Fruit fly (Drosophila melanogaster) whole organism, embryonic: ENCODE data around the gene Sf3b6.
A peak's percentile ranks its signal among the peaks of the same experiment; 100 is the strongest.

ENCODE experiments used
- Adf1 ChIP-seq: fragments of 200-800 bp; sonication (Bioruptor generic); IDR thresholded peaks from 2 replicates; pipeline ENCODE4 v1.3.6; 2022; ENCODE audit warnings: missing biosample characterization, missing genetic modification characterization
- Atf3 ChIP-seq: fragments of 200-800 bp; sonication (Bioruptor generic); optimal IDR thresholded peaks from 3 replicates; lab custom pipeline; 2016; ENCODE audit warnings: missing biosample characterization, missing genetic modification characterization
- CG11560 ChIP-seq: fragments of 200-800 bp; sonication (Bioruptor generic); IDR thresholded peaks from 3 replicates; pipeline ENCODE4 v1.3.6; 2022; ENCODE audit warnings: missing biosample characterization, missing genetic modification characterization
- CG13775 ChIP-seq: fragments of 200-800 bp; sonication (Bioruptor generic); optimal IDR thresholded peaks from 3 replicates; lab custom pipeline; 2017; ENCODE audit warnings: missing biosample characterization, mild to moderate bottlenecking, missing genetic modification characterization
- CG14050 ChIP-seq: fragments of 200-800 bp; sonication (Bioruptor generic); IDR thresholded peaks from 3 replicates; pipeline ENCODE4 v1.3.6; 2022; ENCODE audit warnings: missing biosample characterization, missing genetic modification characterization
- CG14860 ChIP-seq: fragments of 200-800 bp; sonication (Bioruptor generic); IDR thresholded peaks from 3 replicates; pipeline ENCODE4 v1.3.6; 2022; ENCODE audit warnings: missing biosample characterization, missing genetic modification characterization; ENCODE audit not compliant: partially characterized antibody
- CG1602 ChIP-seq: fragments of 200-800 bp; sonication (Bioruptor generic); optimal IDR thresholded peaks from 3 replicates; lab custom pipeline; 2016; ENCODE audit warnings: missing biosample characterization, missing genetic modification characterization
- CG16779 ChIP-seq: fragments of 200-800 bp; sonication (Bioruptor generic); IDR thresholded peaks from 2 replicates; pipeline ENCODE4 v1.3.6; 2022; ENCODE audit warnings: missing biosample characterization, missing genetic modification characterization
- CG16815 ChIP-seq: fragments of 200-800 bp; sonication (Bioruptor generic); optimal IDR thresholded peaks from 3 replicates; lab custom pipeline; 2017; ENCODE audit warnings: missing biosample characterization, mild to moderate bottlenecking, missing genetic modification characterization
- CG16863 ChIP-seq: fragments of 200-800 bp; sonication (Bioruptor generic); optimal IDR thresholded peaks from 3 replicates; lab custom pipeline; 2016; ENCODE audit warnings: missing biosample characterization, missing genetic modification characterization
- CG17361 ChIP-seq: fragments of 200-800 bp; sonication (Bioruptor generic); IDR thresholded peaks from 3 replicates; pipeline ENCODE4 v1.3.6; 2022; ENCODE audit warnings: missing biosample characterization, missing genetic modification characterization
- CG18619 ChIP-seq: fragments of 200-800 bp; sonication (Bioruptor generic); optimal IDR thresholded peaks from 3 replicates; lab custom pipeline; 2017; ENCODE audit warnings: missing biosample characterization, mild to moderate bottlenecking, missing genetic modification characterization
- CG2129 ChIP-seq: fragments of 200-800 bp; sonication (Bioruptor generic); IDR thresholded peaks from 2 replicates; pipeline ENCODE4 v1.3.6; 2022; ENCODE audit warnings: missing biosample characterization, missing genetic modification characterization; ENCODE audit not compliant: partially characterized antibody
- CG32767 ChIP-seq: fragments of 200-800 bp; sonication (Bioruptor generic); IDR thresholded peaks from 2 replicates; pipeline ENCODE4 v1.3.6; 2022; ENCODE audit warnings: missing biosample characterization, missing genetic modification characterization
- CG34224 ChIP-seq: fragments of 200-800 bp; sonication (Bioruptor generic); IDR thresholded peaks from 3 replicates; pipeline ENCODE4 v1.3.6; 2022; ENCODE audit warnings: missing biosample characterization, missing genetic modification characterization; ENCODE audit not compliant: partially characterized antibody
- CG5180 ChIP-seq: fragments of 200-800 bp; sonication (Bioruptor generic); optimal IDR thresholded peaks from 3 replicates; lab custom pipeline; 2017; ENCODE audit warnings: missing biosample characterization, missing genetic modification characterization, mild to moderate bottlenecking, moderate library complexity, missing genetic modification reagents
- CG7556 ChIP-seq: fragments of 200-800 bp; sonication (Bioruptor generic); optimal IDR thresholded peaks from 2 replicates; lab custom pipeline; 2017; ENCODE audit warnings: missing biosample characterization, mild to moderate bottlenecking, missing genetic modification characterization
- CG8924 ChIP-seq: fragments of 200-800 bp; optimal IDR thresholded peaks from 3 replicates; lab custom pipeline; 2019; ENCODE audit warnings: missing biosample characterization, mild to moderate bottlenecking, missing genetic modification characterization, moderate library complexity
- CG9437 ChIP-seq: fragments of 200-800 bp; sonication (Bioruptor generic); optimal IDR thresholded peaks from 2 replicates; lab custom pipeline; 2018; ENCODE audit warnings: missing biosample characterization, mild to moderate bottlenecking, missing genetic modification characterization
- CG9876 ChIP-seq: fragments of 200-800 bp; sonication (Bioruptor generic); optimal IDR thresholded peaks from 2 replicates; lab custom pipeline; 2016; ENCODE audit warnings: missing biosample characterization, missing genetic modification characterization
- Chrac-16 ChIP-seq: fragments of 200-800 bp; sonication (Bioruptor generic); optimal IDR thresholded peaks from 3 replicates; lab custom pipeline; 2016; ENCODE audit warnings: missing biosample characterization, missing genetic modification characterization
- D19B ChIP-seq: fragments of 200-800 bp; sonication (Bioruptor generic); optimal IDR thresholded peaks from 2 replicates; lab custom pipeline; 2017; ENCODE audit warnings: missing biosample characterization, mild to moderate bottlenecking, missing genetic modification characterization
- HHEX ChIP-seq: fragments of 200-800 bp; sonication (Bioruptor generic); optimal IDR thresholded peaks from 3 replicates; lab custom pipeline; 2017; ENCODE audit warnings: missing biosample characterization, mild to moderate bottlenecking, missing genetic modification characterization, missing genetic modification reagents
- HLH4C ChIP-seq: fragments of 200-800 bp; sonication (Bioruptor generic); IDR thresholded peaks from 3 replicates; pipeline ENCODE4 v1.3.6; 2022; ENCODE audit warnings: missing biosample characterization, missing genetic modification characterization; ENCODE audit not compliant: partially characterized antibody
- Meics ChIP-seq: fragments of 200-800 bp; sonication (Bioruptor generic); optimal IDR thresholded peaks from 2 replicates; lab custom pipeline; 2017; ENCODE audit warnings: missing biosample characterization, mild to moderate bottlenecking, missing genetic modification characterization
- Scr ChIP-seq: fragments of 200-800 bp; sonication (Bioruptor generic); IDR thresholded peaks from 2 replicates; pipeline ENCODE4 v1.3.6; 2022; ENCODE audit warnings: missing biosample characterization, missing genetic modification characterization; ENCODE audit not compliant: partially characterized antibody
- Six4 ChIP-seq: fragments of 200-800 bp; sonication (Bioruptor generic); optimal IDR thresholded peaks from 2 replicates; lab custom pipeline; 2016; ENCODE audit warnings: missing biosample characterization, missing genetic modification characterization
- Sox102F ChIP-seq: fragments of 200-800 bp; sonication (Bioruptor generic); optimal IDR thresholded peaks from 2 replicates; lab custom pipeline; 2018; ENCODE audit warnings: missing biosample characterization, mild to moderate bottlenecking, missing genetic modification characterization, moderate library complexity
- Ssrp ChIP-seq: fragments of 200-800 bp; sonication (Bioruptor generic); optimal IDR thresholded peaks from 2 replicates; lab custom pipeline; 2018; ENCODE audit warnings: missing biosample characterization, mild to moderate bottlenecking, missing genetic modification characterization, moderate library complexity
- Usf ChIP-seq: fragments of 200-800 bp; sonication (Bioruptor generic); optimal IDR thresholded peaks from 2 replicates; lab custom pipeline; 2017; ENCODE audit warnings: missing genotype, missing biosample characterization, missing genetic modification characterization
- aop ChIP-seq: fragments of 200-800 bp; sonication (Bioruptor generic); IDR thresholded peaks from 2 replicates; pipeline ENCODE4 v1.3.6; 2022; ENCODE audit warnings: missing biosample characterization, missing genetic modification characterization
- az2 ChIP-seq: fragments of 200-800 bp; sonication (Bioruptor generic); optimal IDR thresholded peaks from 3 replicates; lab custom pipeline; 2016; ENCODE audit warnings: missing biosample characterization, missing genetic modification characterization
- fd96Cb ChIP-seq: fragments of 200-800 bp; sonication (Bioruptor generic); optimal IDR thresholded peaks from 2 replicates; lab custom pipeline; 2018; ENCODE audit warnings: missing biosample characterization, mild to moderate bottlenecking, missing genetic modification characterization, moderate library complexity
- ken ChIP-seq: fragments of 200-800 bp; sonication (Bioruptor generic); IDR thresholded peaks from 3 replicates; pipeline ENCODE4 v1.3.6; 2022; ENCODE audit warnings: missing biosample characterization, missing genetic modification characterization
- lola ChIP-seq, 3 experiments: fragments of >200 bp in 2 of 3; fragments of 200-800 bp in 1 of 3; sonication (Bioruptor generic) in 1 of 3; optimal IDR thresholded peaks; 2 replicates each; lab custom pipeline; 2017 to 2019; ENCODE audit warnings: missing biosample characterization in 3 of 3, missing genetic modification characterization in 3 of 3, mild to moderate bottlenecking in 1 of 3, moderate library complexity in 1 of 3
- maf-S ChIP-seq: fragments of 200-800 bp; sonication (Bioruptor generic); optimal IDR thresholded peaks from 2 replicates; lab custom pipeline; 2016; ENCODE audit warnings: missing biosample characterization, missing genetic modification characterization
- mirr ChIP-seq: fragments of 200-800 bp; sonication (Bioruptor generic); optimal IDR thresholded peaks from 3 replicates; lab custom pipeline; 2018; ENCODE audit warnings: missing biosample characterization, mild to moderate bottlenecking, missing genetic modification characterization
- nerfin-1 ChIP-seq: fragments of 200-800 bp; sonication (Bioruptor generic); optimal IDR thresholded peaks from 3 replicates; lab custom pipeline; 2019; ENCODE audit warnings: missing biosample characterization, mild to moderate bottlenecking, missing genetic modification characterization, moderate library complexity
- nom ChIP-seq: fragments of 200-800 bp; sonication (Bioruptor generic); optimal IDR thresholded peaks from 2 replicates; lab custom pipeline; 2017; ENCODE audit warnings: missing biosample characterization, missing genetic modification characterization, mild to moderate bottlenecking, moderate library complexity, missing genetic modification reagents
- salm ChIP-seq: fragments of 200-800 bp; sonication (Bioruptor generic); optimal IDR thresholded peaks from 2 replicates; lab custom pipeline; 2018; ENCODE audit warnings: missing biosample characterization, mild to moderate bottlenecking, missing genetic modification characterization
- seq ChIP-seq: fragments of 200-800 bp; sonication (Bioruptor generic); IDR thresholded peaks from 2 replicates; pipeline ENCODE4 v1.3.6; 2022; ENCODE audit warnings: missing biosample characterization, missing genetic modification characterization
- sim ChIP-seq: fragments of 200-800 bp; sonication (Bioruptor generic); IDR thresholded peaks from 2 replicates; pipeline ENCODE4 v1.3.6; 2022; ENCODE audit warnings: missing biosample characterization, missing genetic modification characterization
- sima ChIP-seq: fragments of 200-800 bp; sonication (Bioruptor generic); optimal IDR thresholded peaks from 2 replicates; lab custom pipeline; 2016; ENCODE audit warnings: missing biosample characterization, missing genetic modification characterization
- sqz ChIP-seq: fragments of 200-800 bp; sonication (Bioruptor generic); optimal IDR thresholded peaks from 3 replicates; lab custom pipeline; 2018; ENCODE audit warnings: missing biosample characterization, mild to moderate bottlenecking, missing genetic modification characterization
- stc ChIP-seq: fragments of 200-800 bp; sonication (Bioruptor generic); IDR thresholded peaks from 2 replicates; pipeline ENCODE4 v1.3.6; 2022; ENCODE audit warnings: missing biosample characterization, missing genetic modification characterization
- sug ChIP-seq: fragments of 200-800 bp; optimal IDR thresholded peaks from 2 replicates; lab custom pipeline; 2019; ENCODE audit warnings: missing biosample characterization, mild to moderate bottlenecking, missing genetic modification characterization, moderate library complexity
- unc-4 ChIP-seq: fragments of 200-800 bp; sonication (Bioruptor generic); IDR thresholded peaks from 2 replicates; pipeline ENCODE4 v1.3.6; 2022; ENCODE audit warnings: missing biosample characterization, missing genetic modification characterization; ENCODE audit not compliant: partially characterized antibody
- wdn ChIP-seq: fragments of 200-800 bp; sonication (Bioruptor generic); IDR thresholded peaks from 2 replicates; pipeline ENCODE4 v1.3.6; 2022; ENCODE audit warnings: missing biosample characterization, missing genetic modification characterization
- zfh2 ChIP-seq: fragments of 200-800 bp; sonication (Bioruptor generic); optimal IDR thresholded peaks from 2 replicates; lab custom pipeline; 2016; ENCODE audit warnings: missing biosample characterization, missing genetic modification characterization

Sf3b6 gene

dm6 chr3L:6215976-6216786 is 23.2 kb upstream of the Sf3b6 start (continued):
- TF ChIP-seq Atf3 (GFP tag; lab: Kevin White, UChicago) (no peak), CG16779 (GFP tag; lab: Robert Waterston, UW) (no peak), unc-4 (no peak), CG14860 (GFP tag; lab: Robert Waterston, UW) (no peak), Scr (GFP tag; lab: Robert Waterston, UW) (no peak), CG11560 (tag; lab: Robert Waterston, UW) (no peak), sug (no peak), lola (GFP tag; optimal IDR thresholded peaks at IDR 0.05; lab: Kevin White, UChicago) (no peak), sim (GFP tag; lab: Robert Waterston, UW) (no peak), CG17361 (GFP tag; lab: Robert Waterston, UW) (no peak), CG5180 (GFP tag; lab: Kevin White, UChicago) (peak; percentile 64), Usf (GFP tag; lab: Kevin White, UChicago) (no peak), CG7556 (GFP tag; lab: Kevin White, UChicago) (no peak), Six4 (GFP tag; lab: Kevin White, UChicago) (no peak), Sox102F (no peak), CG13775 (GFP tag; lab: Kevin White, UChicago) (no peak), CG18619 (GFP tag; lab: Kevin White, UChicago) (peak; percentile 42), fd96Cb (tag; lab: Kevin White, UChicago) (peak; percentile 17), stc (GFP tag; lab: Robert Waterston, UW) (no peak), CG14050 (GFP tag; lab: Robert Waterston, UW) (no peak), CG8924 (tag; lab: Kevin White, UChicago) (peak; percentile 65), az2 (no peak), CG16863 (no peak), nerfin-1 (tag; lab: Kevin White, UChicago) (no peak), Adf1 (GFP tag; lab: Robert Waterston, UW) (no peak), CG16815 (GFP tag; lab: Kevin White, UChicago) (no peak), sqz (GFP tag; lab: Kevin White, UChicago) (no peak), seq (GFP tag; lab: Robert Waterston, UW) (no peak), CG34224 (GFP tag; lab: Robert Waterston, UW) (no peak), HHEX (no peak), maf-S (GFP tag; lab: Kevin White, UChicago) (no peak), CG1602 (GFP tag; lab: Kevin White, UChicago) (no peak), sima (GFP tag; lab: Kevin White, UChicago) (no peak), HLH4C (GFP tag; lab: Robert Waterston, UW) (no peak), wdn (GFP tag; lab: Robert Waterston, UW) (no peak), D19B (GFP tag; lab: Kevin White, UChicago) (no peak), Chrac-16 (GFP tag; lab: Kevin White, UChicago) (no peak), ken (GFP tag; lab: Robert Waterston, UW) (0 out of 3 replicates have a peak, but pooled peaks have one; percentile 20), CG9437 (GFP tag; lab: Kevin White, UChicago) (no peak), aop (GFP tag; lab: Robert Waterston, UW) (no peak), CG32767 (no peak), CG9876 (GFP tag; lab: Kevin White, UChicago) (no peak), salm (tag; lab: Kevin White, UChicago) (peak; percentile 49), Meics (peak; percentile 53), zfh2 (GFP tag; lab: Kevin White, UChicago) (no peak), nom (GFP tag; lab: Kevin White, UChicago) (no peak), CG2129 (GFP tag; lab: Robert Waterston, UW) (no peak), mirr (GFP tag; lab: Kevin White, UChicago) (peak; percentile 78), Ssrp (no peak)
